Fruit fly (Drosophila melanogaster): ENCODE data around the gene Loxl1.

Loxl1 gene

dm6 chr3R:31424427-31424826, 35.2 kb downstream of the Loxl1 start (continued):
- TF ChIP-seq salr (GFP tag; optimal IDR thresholded peaks at IDR 0.05) (peak in 1 of 2 experiments; percentile 23), CG11762 (GFP tag; optimal IDR thresholded peaks at IDR 0.05; ENCODE audit: insufficient read depth) (no peak), dac (GFP tag; optimal IDR thresholded peaks at IDR 0.05) (no peak), eg (GFP tag; IDR thresholded peaks at IDR 0.05) (peak; percentile 51; the same call in 1 of the 3 replicates), Hr4 (GFP tag; optimal IDR thresholded peaks at IDR 0.05) (peak; percentile 57), Eip78C (GFP tag) (peak; percentile 78), CG9139 (GFP tag; optimal IDR thresholded peaks at IDR 0.05) (no peak)

- TF ChIP-seq CG34406 (GFP tag; optimal IDR thresholded peaks at IDR 0.05) (peak; percentile 6), svp (GFP tag) (peak; percentile 26), CG11902 (GFP tag; optimal IDR thresholded peaks at IDR 0.05) (no peak), Sox102F (GFP tag; optimal IDR thresholded peaks at IDR 0.05) (peak; percentile 49), Hr39 (GFP tag; optimal IDR thresholded peaks at IDR 0.05) (peak; percentile 15), CG16779 (tag; optimal IDR thresholded peaks at IDR 0.05) (no peak), vri (GFP tag; optimal IDR thresholded peaks at IDR 0.05) (no peak), achi (GFP tag; optimal IDR thresholded peaks at IDR 0.05) (no peak), CG32006 (GFP tag; optimal IDR thresholded peaks at IDR 0.05) (no peak), topi (GFP tag; optimal IDR thresholded peaks at IDR 0.05) (no peak), CG6792 (GFP tag; optimal IDR thresholded peaks at IDR 0.05) (peak; percentile 30), CG1621 (tag; optimal IDR thresholded peaks at IDR 0.05) (no peak), CG6808 (GFP tag; optimal IDR thresholded peaks at IDR 0.05) (no peak), CG4318 (GFP tag; optimal IDR thresholded peaks at IDR 0.05) (no peak), CG8119 (GFP tag; IDR thresholded peaks at IDR 0.05) (no peak), acj6 (GFP tag; optimal IDR thresholded peaks at IDR 0.05) (peak; percentile 31), OdsH (GFP tag; optimal IDR thresholded peaks at IDR 0.05) (peak; percentile 20), CG31627 (GFP tag; optimal IDR thresholded peaks at IDR 0.05) (peak; percentile 30), fd59A (GFP tag; optimal IDR thresholded peaks at IDR 0.05) (no peak), CG10631 (GFP tag; optimal IDR thresholded peaks at IDR 0.05) (no peak), Blimp-1 (GFP tag; optimal IDR thresholded peaks at IDR 0.05) (no peak), CG7368 (GFP tag; optimal IDR thresholded peaks at IDR 0.05) (no peak), eg (GFP tag; IDR thresholded peaks at IDR 0.05) (no peak), salr (GFP tag; optimal IDR thresholded peaks at IDR 0.05) (no peak), Eip93F (GFP tag; optimal IDR thresholded peaks at IDR 0.05) (no peak), dac (GFP tag; optimal IDR thresholded peaks at IDR 0.05) (no peak), Sox15 (GFP tag; optimal IDR thresholded peaks at IDR 0.05) (no peak), Met (GFP tag; optimal IDR thresholded peaks at IDR 0.05) (peak; percentile 57), CG11762 (GFP tag; optimal IDR thresholded peaks at IDR 0.05; ENCODE audit: insufficient read depth) (no peak), Lpt (GFP tag; optimal IDR thresholded peaks at IDR 0.05) (no peak), net (GFP tag; optimal IDR thresholded peaks at IDR 0.05) (no peak), CG6276 (GFP tag; optimal IDR thresholded peaks at IDR 0.05) (no peak), CG10669 (GFP tag; optimal IDR thresholded peaks at IDR 0.05) (peak; percentile 11), esn (GFP tag; optimal IDR thresholded peaks at IDR 0.05) (peak; percentile 44), Ets21C (GFP tag; optimal IDR thresholded peaks at IDR 0.05) (no peak), CG3919 (GFP tag; optimal IDR thresholded peaks at IDR 0.05) (no peak), CG9139 (GFP tag; optimal IDR thresholded peaks at IDR 0.05) (no peak), CG8319 (GFP tag; optimal IDR thresholded peaks at IDR 0.05) (no peak), fkh (GFP tag; optimal IDR thresholded peaks at IDR 0.05) (no peak), fd85E (GFP tag; optimal IDR thresholded peaks at IDR 0.05) (no peak), cyc (GFP tag; optimal IDR thresholded peaks at IDR 0.05) (peak; percentile 2), CG15336 (GFP tag; IDR thresholded peaks at IDR 0.05) (no peak), lz (GFP tag; optimal IDR thresholded peaks at IDR 0.05) (peak; percentile 29), Gug (GFP tag; IDR thresholded peaks at IDR 0.05) (no peak), Hr4 (GFP tag; optimal IDR thresholded peaks at IDR 0.05) (no peak), Ets96B (tag; optimal IDR thresholded peaks at IDR 0.05) (peak; percentile 0), dsx (GFP tag; optimal IDR thresholded peaks at IDR 0.05; ENCODE audit: poor library complexity, severe bottlenecking) (no peak), Hr38 (GFP tag; optimal IDR thresholded peaks at IDR 0.05) (no peak), Sox14 (GFP tag; optimal IDR thresholded peaks at IDR 0.05) (no peak)
Observed at dm6 chr3R:31421995-31422394, 37.7 kb downstream of the Loxl1 start.

Measured in whole organism, prepupa.